Fruit fly (Drosophila melanogaster): ENCODE measurements around the gene Polr2J.
A peak's percentile ranks its signal among the peaks of the same experiment; 100 is the strongest.

The Polr2J gene

DNA sequence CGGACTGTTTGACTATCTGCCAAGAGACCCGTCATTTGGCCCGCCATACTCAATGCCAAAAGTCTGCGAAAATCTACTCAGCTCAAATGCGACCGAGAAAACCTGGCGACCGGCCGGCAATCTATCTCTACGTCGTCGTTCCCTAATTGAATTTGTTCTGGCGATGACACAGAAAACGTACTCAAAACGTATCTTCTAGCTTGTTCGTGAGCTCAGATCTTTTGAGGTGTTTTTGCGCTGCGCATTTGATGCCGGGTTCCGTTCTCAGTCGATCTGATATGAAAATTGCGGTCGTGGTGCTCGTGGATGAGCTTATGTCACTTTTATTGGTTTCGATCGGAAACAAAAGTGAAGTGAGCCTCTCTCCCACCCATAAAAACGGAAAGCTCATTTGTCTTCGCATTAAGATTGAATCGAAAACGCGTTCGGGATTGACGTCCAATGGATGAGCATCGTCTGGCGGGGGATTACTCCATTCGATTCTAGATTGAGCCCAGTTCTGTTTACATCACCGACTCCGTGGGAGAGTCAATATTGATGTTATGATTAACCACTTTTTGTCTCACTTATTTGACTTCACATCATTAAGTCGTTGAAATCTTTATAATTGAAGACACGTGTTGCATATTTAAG is 22.4 kb downstream of the Polr2J start (continued):
- TF ChIP-seq slbo (GFP tag; IDR thresholded peaks at IDR 0.05): no peak
- TF ChIP-seq ttk (GFP tag; IDR thresholded peaks at IDR 0.05): no peak
- TF ChIP-seq CG17912 (GFP tag; optimal IDR thresholded peaks at IDR 0.05): no peak
- no peak for TF ChIP-seq Taf1 (GFP tag; IDR thresholded peaks at IDR 0.05)
- TF ChIP-seq gfzf (GFP tag; optimal IDR thresholded peaks at IDR 0.05): no peak
- no peak for TF ChIP-seq CG11560 (tag; IDR thresholded peaks at IDR 0.05)
- no peak for TF ChIP-seq stc (GFP tag; IDR thresholded peaks at IDR 0.05)
- no peak for TF ChIP-seq CG14965 (GFP tag; optimal IDR thresholded peaks at IDR 0.05; ENCODE audit: borderline replicate concordance)
- TF ChIP-seq HLHmδ (GFP tag; optimal IDR thresholded peaks at IDR 0.05): no peak
- TF ChIP-seq CG1792 (GFP tag; optimal IDR thresholded peaks at IDR 0.05): peak; percentile 5
- no peak for TF ChIP-seq ranshi (GFP tag; IDR thresholded peaks at IDR 0.05)
- TF ChIP-seq caup (GFP tag; optimal IDR thresholded peaks at IDR 0.05; ENCODE audit: severe bottlenecking): peak; percentile 64
- no peak for TF ChIP-seq CG42726 (GFP tag; IDR thresholded peaks at IDR 0.05; ENCODE audit: partially characterized antibody)
- TF ChIP-seq CG15011 (GFP tag; optimal IDR thresholded peaks at IDR 0.05): no peak
- TF ChIP-seq bowl (GFP tag; IDR thresholded peaks at IDR 0.05): no peak
- TF ChIP-seq nerfin-2 (GFP tag; IDR thresholded peaks at IDR 0.05; ENCODE audit: partially characterized antibody): no peak
- TF ChIP-seq CG6175 (GFP tag; IDR thresholded peaks at IDR 0.05): no peak
- no peak for TF ChIP-seq ab (GFP tag; optimal IDR thresholded peaks at IDR 0.05)
- no peak for TF ChIP-seq E2f2 (GFP tag; IDR thresholded peaks at IDR 0.05)
- no peak for TF ChIP-seq CG11456 (GFP tag; IDR thresholded peaks at IDR 0.05)
- TF ChIP-seq eve (GFP tag; optimal IDR thresholded peaks at IDR 0.05): no peak
- TF ChIP-seq CrebB (tag; optimal IDR thresholded peaks at IDR 0.05): peak; percentile 3
- TF ChIP-seq NFAT (GFP tag; IDR thresholded peaks at IDR 0.05): no peak
- no peak for TF ChIP-seq unpg (GFP tag; optimal IDR thresholded peaks at IDR 0.05)
- no peak for TF ChIP-seq gsb (GFP tag; IDR thresholded peaks at IDR 0.05)
- no peak for TF ChIP-seq lov (optimal IDR thresholded peaks at IDR 0.05)
- TF ChIP-seq lov (GFP tag; IDR thresholded peaks at IDR 0.05): no peak
- no peak for TF ChIP-seq tx (GFP tag; optimal IDR thresholded peaks at IDR 0.05)
- peak; percentile 42 for TF ChIP-seq BtbVII (GFP tag; optimal IDR thresholded peaks at IDR 0.05)
- no peak for TF ChIP-seq maf-S (GFP tag; optimal IDR thresholded peaks at IDR 0.05)
- no peak for TF ChIP-seq CG10654 (GFP tag; optimal IDR thresholded peaks at IDR 0.05)
- TF ChIP-seq CG14050 (GFP tag; IDR thresholded peaks at IDR 0.05): no peak
- TF ChIP-seq CG2199 (GFP tag; IDR thresholded peaks at IDR 0.05): no peak
- no peak for TF ChIP-seq da (GFP tag; optimal IDR thresholded peaks at IDR 0.05)
- TF ChIP-seq ems (GFP tag; optimal IDR thresholded peaks at IDR 0.05): no peak
- TF ChIP-seq CG9215 (GFP tag; IDR thresholded peaks at IDR 0.05): no peak
- no peak for TF ChIP-seq CG4730 (GFP tag; IDR thresholded peaks at IDR 0.05)
- TF ChIP-seq ara (GFP tag; IDR thresholded peaks at IDR 0.05): no peak
- no peak for TF ChIP-seq Doc3 (GFP tag; IDR thresholded peaks at IDR 0.05; ENCODE audit: partially characterized antibody)
- TF ChIP-seq org-1 (GFP tag; optimal IDR thresholded peaks at IDR 0.05): peak; percentile 9
- no peak for TF ChIP-seq ERR (GFP tag; optimal IDR thresholded peaks at IDR 0.05)
- no peak for TF ChIP-seq dmrt11E (tag; optimal IDR thresholded peaks at IDR 0.05)
- no peak for TF ChIP-seq Optix (GFP tag; IDR thresholded peaks at IDR 0.05)
- TF ChIP-seq Atf3 (GFP tag; optimal IDR thresholded peaks at IDR 0.05): no peak
- TF ChIP-seq D (optimal IDR thresholded peaks at IDR 0.05): no peak
- no peak for TF ChIP-seq D (GFP tag; optimal IDR thresholded peaks at IDR 0.05)
- no peak for TF ChIP-seq CG12155 (GFP tag; optimal IDR thresholded peaks at IDR 0.05)
- no peak for TF ChIP-seq Dp (GFP tag; optimal IDR thresholded peaks at IDR 0.05)
- no peak for TF ChIP-seq CG8359 (GFP tag; optimal IDR thresholded peaks at IDR 0.05; ENCODE audit: borderline replicate concordance)
- TF ChIP-seq Atf6 (GFP tag; IDR thresholded peaks at IDR 0.05): 0 out of 2 replicates have a peak, but pooled peaks have one; percentile 6
- TF ChIP-seq CG34422 (GFP tag; IDR thresholded peaks at IDR 0.05): no peak
- TF ChIP-seq CG6689 (GFP tag; IDR thresholded peaks at IDR 0.05): no peak
